Worm (Caenorhabditis elegans): ENCODE data around the gene C23G10.5.
A peak's percentile ranks its signal among the peaks of the same experiment; 100 is the strongest.

ce11 chrIII:6158642-6159475, 32.1 kb upstream of the C23G10.5 start, which contains the start of gene nfm-1:
- TF ChIP-seq ama-1 (optimal IDR thresholded peaks at IDR 0.05) (no peak), daf-12 (tag; optimal IDR thresholded peaks at IDR 0.05) (no peak), tbx-2 (tag; optimal IDR thresholded peaks at IDR 0.05) (peak; percentile 20), egl-27 (tag; optimal IDR thresholded peaks at IDR 0.05) (peak; percentile 64), skn-1 (tag; optimal IDR thresholded peaks at IDR 0.05) (peak; percentile 47), jun-1 (tag; optimal IDR thresholded peaks at IDR 0.05) (peak; percentile 78), elt-2 (tag; optimal IDR thresholded peaks at IDR 0.05) (peak; percentile 94), ztf-4 (tag; optimal IDR thresholded peaks at IDR 0.05) (no peak), zag-1 (tag; optimal IDR thresholded peaks at IDR 0.05) (no peak), unc-62 (GFP tag; optimal IDR thresholded peaks at IDR 0.05) (no peak), eor-1 (tag; optimal IDR thresholded peaks at IDR 0.05) (no peak)

Measured in whole organism, L3 larva.